Fruit fly (Drosophila melanogaster) whole organism, wandering third instar larva: Measurements from ENCODE around the gene CG4783.

ENCODE experiments used
- Abd-B ChIP-seq: fragments of >200 bp; optimal IDR thresholded peaks from 2 replicates; lab custom pipeline; 2017; ENCODE audit warnings: missing biosample characterization, missing genetic modification characterization
- CG9705 ChIP-seq: fragments of 200-800 bp; sonication (Bioruptor generic); optimal IDR thresholded peaks from 2 replicates; lab custom pipeline; 2018; ENCODE audit warnings: missing biosample characterization, mild to moderate bottlenecking, missing genetic modification characterization
- CrebA ChIP-seq: fragments of 200-800 bp; sonication (Bioruptor generic); optimal IDR thresholded peaks from 2 replicates; lab custom pipeline; 2016; ENCODE audit warnings: missing biosample characterization, mild to moderate bottlenecking, missing genetic modification characterization, borderline replicate concordance
- Myc ChIP-seq: fragments of >200 bp; optimal IDR thresholded peaks from 2 replicates; lab custom pipeline; 2017
- Sp1 ChIP-seq: fragments of 200-800 bp; sonication (Bioruptor generic); optimal IDR thresholded peaks from 3 replicates; lab custom pipeline; 2019; ENCODE audit warnings: missing biosample characterization, mild to moderate bottlenecking, missing genetic modification characterization, moderate library complexity
- Vsx2 ChIP-seq: fragments of 200-300, 225-300 bp; sonication (Bioruptor generic); optimal IDR thresholded peaks from 2 replicates; lab custom pipeline; 2018; ENCODE audit warnings: missing biosample characterization, missing genetic modification characterization; ENCODE audit not compliant: partially characterized antibody
- brk ChIP-seq: fragments of 200-800 bp; sonication (Bioruptor generic); optimal IDR thresholded peaks from 2 replicates; lab custom pipeline; 2016; ENCODE audit warnings: missing biosample characterization, mild to moderate bottlenecking, missing genetic modification characterization
- dl ChIP-seq, 2 experiments: fragments of 175-275, 200-275 bp in 1 of 2; fragments of 200-275 bp in 1 of 2; sonication (Bioruptor generic); optimal IDR thresholded peaks; lab custom pipeline; 2018; ENCODE audit warnings: mild to moderate bottlenecking in 2 of 2, missing biosample characterization in 2 of 2, missing genetic modification characterization in 2 of 2, moderate library complexity in 2 of 2; ENCODE audit not compliant: partially characterized antibody in 2 of 2, insufficient read depth in 1 of 2
- dmrt93B ChIP-seq: fragments of 200-800 bp; sonication (Bioruptor generic); optimal IDR thresholded peaks from 2 replicates; lab custom pipeline; 2018; ENCODE audit warnings: missing biosample characterization, mild to moderate bottlenecking, missing genetic modification characterization
- ey ChIP-seq: fragments of 200-800 bp; sonication (Bioruptor generic); optimal IDR thresholded peaks from 2 replicates; lab custom pipeline; 2016; ENCODE audit warnings: missing biosample characterization, missing genetic modification characterization
- psq ChIP-seq: fragments of 200-800 bp; sonication (Bioruptor generic); optimal IDR thresholded peaks from 3 replicates; lab custom pipeline; 2017; ENCODE audit warnings: missing biosample characterization, mild to moderate bottlenecking, missing genetic modification characterization, moderate library complexity
- sv ChIP-seq: fragments of 200-800 bp; sonication (Bioruptor generic); optimal IDR thresholded peaks from 3 replicates; lab custom pipeline; 2016; ENCODE audit warnings: missing biosample characterization, missing genetic modification characterization

- no peak for TF ChIP-seq Vsx2
- no peak for TF ChIP-seq Sp1 (GFP tag; lab: Kevin White, UChicago)
- TF ChIP-seq dmrt93B (GFP tag; lab: Kevin White, UChicago) = no peak
- no peak for TF ChIP-seq CrebA (GFP tag; lab: Kevin White, UChicago)
- TF ChIP-seq Abd-B (GFP tag; lab: Kevin White, UChicago) = no peak
- TF ChIP-seq ey (GFP tag; lab: Kevin White, UChicago) = no peak
- no peak for TF ChIP-seq Myc (lab: Kevin White, UChicago)
- TF ChIP-seq CG9705 (GFP tag; lab: Kevin White, UChicago) = no peak
- no peak for TF ChIP-seq psq (GFP tag; lab: Kevin White, UChicago)
- no peak for TF ChIP-seq dl (GFP tag; optimal IDR thresholded peaks at IDR 0.05; lab: Kevin White, UChicago; ENCODE audit: insufficient read depth in 1 of 2, partially characterized antibody in 2 of 2)
- TF ChIP-seq sv (GFP tag; lab: Kevin White, UChicago) = no peak
- TF ChIP-seq brk (GFP tag; lab: Kevin White, UChicago) = no peak
Measured at dm6 chr3R:19901742-19902141, 46.5 kb upstream of the CG4783 start.
